Worm (Caenorhabditis elegans) whole organism, young adult: Measurements from ENCODE around the gene ttc-37.

Experiments used
- F23B12.7 ChIP-seq: sonication (generic microtip); optimal IDR thresholded peaks from 2 replicates; lab custom pipeline; 2017; ENCODE audit warnings: missing genetic modification characterization, mild to moderate bottlenecking, missing compliant biosample characterization, antibody characterized with exemption, moderate library complexity; ENCODE audit not compliant: insufficient read depth
- cebp-2 ChIP-seq: fragments of 200-800 bp; sonication (Bioruptor generic); IDR thresholded peaks from 2 replicates; pipeline ENCODE4 v1.3.6; 2022; ENCODE audit warnings: missing genetic modification characterization, missing compliant biosample characterization
- egrh-3 ChIP-seq: fragments of 200-800 bp; sonication (Bioruptor generic); IDR thresholded peaks from 2 replicates; pipeline ENCODE4 v1.3.6; 2022; ENCODE audit warnings: missing genetic modification reagents, missing genetic modification characterization, missing compliant biosample characterization
- fkh-3 ChIP-seq: sonication (generic microtip); optimal IDR thresholded peaks from 2 replicates; lab custom pipeline; 2016; ENCODE audit warnings: mild to moderate bottlenecking, missing genetic modification characterization, missing compliant biosample characterization
- gei-17 ChIP-seq: fragments of 200-800 bp; sonication (Bioruptor generic); optimal IDR thresholded peaks from 2 replicates; lab custom pipeline; 2018; ENCODE audit warnings: mild to moderate bottlenecking, missing genetic modification characterization, missing compliant biosample characterization
- lin-26 ChIP-seq: fragments of 200-800 bp; sonication (Bioruptor generic); IDR thresholded peaks from 2 replicates; pipeline ENCODE4 v1.3.6; 2022; ENCODE audit warnings: missing genetic modification reagents, missing genetic modification characterization, missing compliant biosample characterization
- lin-54 ChIP-seq: fragments of 200-800 bp; sonication (Bioruptor generic); optimal IDR thresholded peaks from 2 replicates; lab custom pipeline; 2018; ENCODE audit warnings: mild to moderate bottlenecking, missing genetic modification characterization, missing compliant biosample characterization
- madf-10 ChIP-seq: sonication (generic microtip); optimal IDR thresholded peaks from 2 replicates; lab custom pipeline; 2016; ENCODE audit warnings: mild to moderate bottlenecking, missing genetic modification characterization, missing compliant biosample characterization
- tlf-1 ChIP-seq: fragments of 200-800 bp; sonication (Bioruptor generic); optimal IDR thresholded peaks from 2 replicates; lab custom pipeline; 2018; ENCODE audit warnings: mild to moderate bottlenecking, missing genetic modification characterization, missing compliant biosample characterization
- zfh-2 ChIP-seq: fragments of 200-800 bp; sonication (Bioruptor generic); conservative IDR thresholded peaks from 2 replicates; pipeline ENCODE4 v1.3.6; 2022; ENCODE audit warnings: missing genetic modification reagents, missing genetic modification characterization, missing compliant biosample characterization
- ztf-25 ChIP-seq: fragments of 200-800 bp; sonication (Bioruptor generic); IDR thresholded peaks from 2 replicates; pipeline ENCODE4 v1.3.6; 2022; ENCODE audit warnings: missing genetic modification reagents, missing genetic modification characterization, missing compliant biosample characterization

DNA sequence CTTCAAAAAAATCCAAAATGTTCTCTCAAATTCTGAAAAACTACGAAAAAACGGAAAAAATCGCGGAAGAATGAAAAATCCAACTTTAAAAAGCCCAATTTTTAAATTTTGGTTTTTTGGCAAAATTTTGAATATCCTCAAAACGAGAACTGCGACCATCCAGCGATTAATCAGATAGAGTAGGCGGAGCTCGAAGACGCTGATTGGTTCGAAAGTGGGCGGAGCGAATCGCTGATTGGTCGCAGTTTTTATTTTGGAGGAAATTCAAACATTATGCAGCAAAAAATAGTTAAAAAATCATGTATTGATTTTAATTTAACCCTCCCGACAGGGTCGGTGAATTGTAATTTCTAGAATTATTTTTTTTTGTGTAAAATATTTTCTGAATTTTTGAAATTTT, 9.4 kb downstream of the ttc-37 start:
- TF ChIP-seq madf-10 (tag; lab: Kevin White, UChicago), result no peak
- TF ChIP-seq gei-17 (GFP tag; lab: Kevin White, UChicago), result no peak
- no peak for TF ChIP-seq F23B12.7 (tag; lab: Kevin White, UChicago)
- no peak for TF ChIP-seq lin-26 (GFP tag; lab: Robert Waterston, UW)
- TF ChIP-seq tlf-1 (GFP tag; lab: Kevin White, UChicago), result no peak
- TF ChIP-seq fkh-3 (tag; lab: Kevin White, UChicago), result no peak
- no peak for TF ChIP-seq cebp-2 (GFP tag; lab: Robert Waterston, UW)
- TF ChIP-seq lin-54, result no peak
- no peak for TF ChIP-seq zfh-2 (GFP tag; lab: Robert Waterston, UW)
- no peak for TF ChIP-seq ztf-25 (GFP tag; lab: Robert Waterston, UW)
- no peak for TF ChIP-seq egrh-3
